Fruit fly (Drosophila melanogaster) whole organism, prepupa: ENCODE measurements around the gene siz.

Source experiments
- Blimp-1 ChIP-seq: fragments of 200-800 bp; sonication (Bioruptor generic); optimal IDR thresholded peaks from 3 replicates; lab custom pipeline; 2017; ENCODE audit warnings: missing biosample characterization, missing genetic modification characterization, mild to moderate bottlenecking, moderate library complexity, missing genetic modification reagents
- eg ChIP-seq: fragments of 200-800 bp; sonication (Bioruptor generic); IDR thresholded peaks from 3 replicates; pipeline ENCODE4 v1.3.6; 2022; ENCODE audit warnings: missing biosample characterization, missing genetic modification characterization

DNA sequence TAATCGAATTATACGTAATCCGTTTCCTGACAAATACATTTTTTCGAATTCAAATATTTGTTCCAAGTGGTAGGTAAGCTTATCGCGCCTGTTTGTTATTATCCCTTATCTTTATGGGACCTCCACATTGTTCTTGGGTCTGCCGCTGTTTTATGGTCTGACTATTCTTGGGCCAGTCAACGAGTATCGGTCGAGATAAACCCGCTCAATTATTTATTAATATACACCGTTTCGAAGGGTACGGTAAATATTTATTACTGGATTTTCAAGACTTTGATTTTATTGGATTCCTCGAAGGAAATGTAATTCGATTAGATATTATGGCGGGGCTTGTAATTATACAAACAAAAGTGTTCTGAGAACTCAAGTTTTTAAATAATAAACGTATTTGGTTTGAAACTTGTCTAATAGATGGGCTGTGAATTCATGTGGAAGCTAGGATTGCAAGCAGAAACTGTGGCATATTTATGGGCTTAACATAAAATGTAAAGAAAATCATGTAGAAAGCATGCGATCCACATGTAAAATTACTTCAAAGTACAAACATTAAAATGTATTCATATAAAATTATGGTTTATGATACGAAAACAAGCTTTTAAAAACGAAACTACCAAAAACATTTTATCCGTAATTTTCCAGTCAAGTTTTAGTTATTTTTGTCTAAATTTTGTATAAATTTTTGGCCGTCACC is 31.0 kb downstream of the siz start, which contains the start of gene CG43072:
- TF ChIP-seq Blimp-1 (GFP tag; lab: Kevin White, UChicago) (no peak), eg (GFP tag; lab: Robert Waterston, UW) (no peak)
